Worm (Caenorhabditis elegans): Measurements from ENCODE around the gene B0348.10.

- TF ChIP-seq ztf-29 (GFP tag; IDR thresholded peaks at IDR 0.05): no peak
- no peak for TF ChIP-seq ref-1 (GFP tag; conservative IDR thresholded peaks at IDR 0.05)
- TF ChIP-seq med-1 (GFP tag; optimal IDR thresholded peaks at IDR 0.05; ENCODE audit: insufficient read depth): no peak
These were observed 19.1 kb upstream of the B0348.10 start for ce11 chrV:27604-28003.

Data from whole organism, midembryonic.